Worm (Caenorhabditis elegans): ENCODE results near the gene ttr-1.

DNA sequence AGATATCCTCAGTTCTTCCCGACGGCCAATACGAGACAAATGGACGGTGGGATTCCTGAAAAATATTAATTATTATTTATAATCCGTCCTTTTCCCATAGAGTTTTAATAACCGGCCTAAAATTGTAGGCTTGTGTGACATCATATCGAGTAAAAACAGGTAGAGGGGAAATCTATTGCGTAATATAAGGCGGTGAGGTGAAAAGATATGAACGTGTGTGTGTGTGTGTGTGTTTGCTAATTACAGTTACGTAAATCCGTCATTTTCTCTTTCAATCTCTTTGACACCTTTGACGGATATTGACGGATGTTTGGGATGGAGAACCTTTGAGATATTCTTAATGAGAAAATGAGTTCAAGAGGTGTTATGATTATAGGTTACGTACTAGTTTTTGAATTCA lies 36.6 kb downstream of the ttr-1 start:
- TF ChIP-seq elt-3 (tag; optimal IDR thresholded peaks at IDR 0.05) = no peak
- TF ChIP-seq pqm-1 (tag; optimal IDR thresholded peaks at IDR 0.05) = no peak
- TF ChIP-seq nhr-11 (tag; optimal IDR thresholded peaks at IDR 0.05) = no peak
- no peak for TF ChIP-seq ZK546.5 (tag; optimal IDR thresholded peaks at IDR 0.05)
- no peak for TF ChIP-seq nhr-237 (tag; optimal IDR thresholded peaks at IDR 0.05)
- no peak for TF ChIP-seq daf-12 (tag; optimal IDR thresholded peaks at IDR 0.05)
